Fruit fly (Drosophila melanogaster) whole organism, embryonic: ENCODE measurements around the gene CG11000.

Experiments
- Atf6 ChIP-seq: fragments of 200-800 bp; sonication (Bioruptor generic); IDR thresholded peaks from 2 replicates; pipeline ENCODE4 v1.3.6; 2022; ENCODE audit warnings: missing biosample characterization, missing genetic modification characterization
- B-H2 ChIP-seq: fragments of 200-800 bp; sonication (Bioruptor generic); optimal IDR thresholded peaks from 2 replicates; lab custom pipeline; 2018; ENCODE audit warnings: missing biosample characterization, mild to moderate bottlenecking, missing genetic modification characterization
- BEAF-32 ChIP-seq: fragments of 200-800 bp; sonication (Bioruptor generic); optimal IDR thresholded peaks from 3 replicates; lab custom pipeline; 2017; ENCODE audit warnings: missing biosample characterization, missing genetic modification characterization, mild to moderate bottlenecking, moderate library complexity, missing genetic modification reagents
- CG10209 ChIP-seq: fragments of 200-800 bp; sonication (Bioruptor generic); optimal IDR thresholded peaks from 3 replicates; lab custom pipeline; 2017; ENCODE audit warnings: missing biosample characterization, mild to moderate bottlenecking, missing genetic modification characterization, missing genetic modification reagents
- CG10267 ChIP-seq: fragments of 200-800 bp; sonication (Bioruptor generic); optimal IDR thresholded peaks from 2 replicates; lab custom pipeline; 2018; ENCODE audit warnings: missing biosample characterization, mild to moderate bottlenecking, missing genetic modification characterization, moderate library complexity
- CG11398 ChIP-seq: fragments of 200-800 bp; sonication (Bioruptor generic); optimal IDR thresholded peaks from 2 replicates; lab custom pipeline; 2016; ENCODE audit warnings: missing biosample characterization, missing genetic modification characterization
- CG11504 ChIP-seq: fragments of 200-800 bp; sonication (Bioruptor generic); optimal IDR thresholded peaks from 3 replicates; lab custom pipeline; 2019; ENCODE audit warnings: missing biosample characterization, mild to moderate bottlenecking, missing genetic modification characterization, moderate library complexity
- CG1233 ChIP-seq: fragments of 200-800 bp; sonication (Bioruptor generic); optimal IDR thresholded peaks from 4 replicates; lab custom pipeline; 2018; ENCODE audit warnings: missing biosample characterization, mild to moderate bottlenecking, missing genetic modification characterization
- CG12744 ChIP-seq: fragments of 200-800 bp; sonication (Bioruptor generic); optimal IDR thresholded peaks from 2 replicates; lab custom pipeline; 2016; ENCODE audit warnings: missing biosample characterization, missing genetic modification characterization
- CG13123 ChIP-seq: fragments of 200-800 bp; sonication (Bioruptor generic); optimal IDR thresholded peaks from 2 replicates; lab custom pipeline; 2016; ENCODE audit warnings: missing biosample characterization, missing genetic modification characterization
- CG15514 ChIP-seq: fragments of 200-800 bp; sonication (Bioruptor generic); optimal IDR thresholded peaks from 3 replicates; lab custom pipeline; 2017; ENCODE audit warnings: missing biosample characterization, missing genetic modification characterization, mild to moderate bottlenecking, moderate library complexity, missing genetic modification reagents
- CG1647 ChIP-seq: fragments of 200-800 bp; sonication (Bioruptor generic); optimal IDR thresholded peaks from 3 replicates; lab custom pipeline; 2016; ENCODE audit warnings: missing biosample characterization, missing genetic modification characterization
- CG17568 ChIP-seq: fragments of 200-800 bp; sonication (Bioruptor generic); optimal IDR thresholded peaks from 2 replicates; lab custom pipeline; 2018; ENCODE audit warnings: missing biosample characterization, mild to moderate bottlenecking, missing genetic modification characterization, moderate library complexity
- CG17829 ChIP-seq: fragments of 200-800 bp; optimal IDR thresholded peaks from 2 replicates; lab custom pipeline; 2019; ENCODE audit warnings: missing biosample characterization, mild to moderate bottlenecking, missing genetic modification characterization, moderate library complexity
- CG18599 ChIP-seq: fragments of 200-800 bp; sonication (Bioruptor generic); optimal IDR thresholded peaks from 3 replicates; lab custom pipeline; 2017; ENCODE audit warnings: missing biosample characterization, missing genetic modification characterization, mild to moderate bottlenecking, moderate library complexity, missing genetic modification reagents
- CG32532 ChIP-seq: fragments of 200-800 bp; sonication (Bioruptor generic); IDR thresholded peaks from 2 replicates; pipeline ENCODE4 v1.3.6; 2022; ENCODE audit warnings: missing biosample characterization, missing genetic modification characterization
- CG4360 ChIP-seq: fragments of 200-800 bp; sonication (Bioruptor generic); IDR thresholded peaks from 2 replicates; pipeline ENCODE4 v1.3.6; 2022; ENCODE audit warnings: missing biosample characterization, missing genetic modification characterization
- CG7372 ChIP-seq: fragments of 200-800 bp; sonication (Bioruptor generic); IDR thresholded peaks from 2 replicates; pipeline ENCODE4 v1.3.6; 2022; ENCODE audit warnings: missing biosample characterization, missing genetic modification characterization
- CG7786 ChIP-seq: fragments of 200-800 bp; sonication (Bioruptor generic); optimal IDR thresholded peaks from 2 replicates; lab custom pipeline; 2016; ENCODE audit warnings: missing biosample characterization, missing genetic modification characterization
- CG7963 ChIP-seq: fragments of 200-800 bp; sonication (Bioruptor generic); IDR thresholded peaks from 3 replicates; pipeline ENCODE4 v1.3.6; 2022; ENCODE audit warnings: missing biosample characterization, missing genetic modification characterization; ENCODE audit not compliant: partially characterized antibody
- CG8765 ChIP-seq: fragments of 200-800 bp; sonication (Bioruptor generic); IDR thresholded peaks from 2 replicates; pipeline ENCODE4 v1.3.6; 2022; ENCODE audit warnings: missing biosample characterization, missing genetic modification characterization
- CG9817 ChIP-seq: fragments of 200-800 bp; sonication (Bioruptor generic); optimal IDR thresholded peaks from 2 replicates; lab custom pipeline; 2018; ENCODE audit warnings: missing biosample characterization, mild to moderate bottlenecking, missing genetic modification characterization, moderate library complexity
- CG9932 ChIP-seq: fragments of 200-800 bp; sonication (Bioruptor generic); IDR thresholded peaks from 2 replicates; pipeline ENCODE4 v1.3.6; 2022; ENCODE audit warnings: missing biosample characterization, missing genetic modification characterization
- CHES-1-like ChIP-seq: fragments of 200-800 bp; sonication (Bioruptor generic); optimal IDR thresholded peaks from 2 replicates; lab custom pipeline; 2016; ENCODE audit warnings: missing biosample characterization, missing genetic modification characterization
- Camta ChIP-seq: fragments of 200-800 bp; sonication (Bioruptor generic); optimal IDR thresholded peaks from 2 replicates; lab custom pipeline; 2016; ENCODE audit warnings: missing biosample characterization, missing genetic modification characterization
- Deaf1 ChIP-seq: fragments of 200-800 bp; optimal IDR thresholded peaks from 3 replicates; lab custom pipeline; 2019; ENCODE audit warnings: missing biosample characterization, mild to moderate bottlenecking, missing genetic modification characterization, moderate library complexity
- Dip3 ChIP-seq: fragments of 200-800 bp; sonication (Bioruptor generic); optimal IDR thresholded peaks from 3 replicates; lab custom pipeline; 2016; ENCODE audit warnings: missing biosample characterization, missing genetic modification characterization
- Dp ChIP-seq: fragments of 200-800 bp; sonication (Bioruptor generic); optimal IDR thresholded peaks from 2 replicates; lab custom pipeline; 2018; ENCODE audit warnings: missing biosample characterization, mild to moderate bottlenecking, missing genetic modification characterization, moderate library complexity
- E2f2 ChIP-seq: fragments of 200-800 bp; sonication (Bioruptor generic); IDR thresholded peaks from 2 replicates; pipeline ENCODE4 v1.3.6; 2022; ENCODE audit warnings: missing biosample characterization, missing genetic modification characterization
- Fer2 ChIP-seq: fragments of 200-800 bp; sonication (Bioruptor generic); optimal IDR thresholded peaks from 2 replicates; lab custom pipeline; 2018; ENCODE audit warnings: missing biosample characterization, mild to moderate bottlenecking, missing genetic modification characterization, moderate library complexity
- H2.0 ChIP-seq: fragments of 200-800 bp; sonication (Bioruptor generic); IDR thresholded peaks from 2 replicates; pipeline ENCODE4 v1.3.6; 2022; ENCODE audit warnings: missing biosample characterization, missing genetic modification characterization
- Hr3 ChIP-seq: fragments of 200-800 bp; sonication (Bioruptor generic); optimal IDR thresholded peaks from 3 replicates; lab custom pipeline; 2016; ENCODE audit warnings: missing biosample characterization, missing genetic modification characterization
- Myb ChIP-seq: fragments of 200-800 bp; sonication (Bioruptor generic); optimal IDR thresholded peaks from 2 replicates; lab custom pipeline; 2016; ENCODE audit warnings: missing biosample characterization, missing genetic modification characterization
- Nf-YC ChIP-seq: fragments of 200-800 bp; optimal IDR thresholded peaks from 3 replicates; lab custom pipeline; 2019; ENCODE audit warnings: missing biosample characterization, mild to moderate bottlenecking, missing genetic modification characterization, moderate library complexity
- chif ChIP-seq, 2 experiments: fragments of 200-800 bp; sonication (Bioruptor generic); optimal IDR thresholded peaks; 3 replicates each; lab custom pipeline; 2016; ENCODE audit warnings: missing biosample characterization in 2 of 2, missing genetic modification characterization in 2 of 2
- dpn ChIP-seq, 2 experiments: fragments of 200-800 bp; sonication (Bioruptor generic); optimal IDR thresholded peaks; 3 replicates each; lab custom pipeline; 2016; ENCODE audit warnings: missing biosample characterization in 2 of 2, missing genetic modification characterization in 2 of 2
- dysf ChIP-seq: fragments of 200-800 bp; sonication (Bioruptor generic); IDR thresholded peaks from 3 replicates; pipeline ENCODE4 v1.3.6; 2022; ENCODE audit warnings: missing biosample characterization, missing genetic modification characterization
- ems ChIP-seq: fragments of 200-800 bp; sonication (Bioruptor generic); optimal IDR thresholded peaks from 3 replicates; lab custom pipeline; 2016; ENCODE audit warnings: missing biosample characterization, missing genetic modification characterization
- ewg ChIP-seq: fragments of 200-800 bp; sonication (Bioruptor generic); optimal IDR thresholded peaks from 3 replicates; lab custom pipeline; 2017; ENCODE audit warnings: mild to moderate bottlenecking, missing biosample characterization, missing genetic modification reagents, missing genetic modification characterization
- gfzf ChIP-seq: fragments of 200-800 bp; sonication (Bioruptor generic); optimal IDR thresholded peaks from 2 replicates; lab custom pipeline; 2016; ENCODE audit warnings: missing biosample characterization, mild to moderate bottlenecking, missing genetic modification characterization, moderate library complexity
- insv ChIP-seq, 2 experiments: fragments of 200-800 bp; sonication (Bioruptor generic); optimal IDR thresholded peaks; 3 replicates each; lab custom pipeline; 2016 to 2018; ENCODE audit warnings: missing biosample characterization in 2 of 2, missing genetic modification characterization in 2 of 2
- lab ChIP-seq: fragments of 200-800 bp; sonication (Bioruptor generic); optimal IDR thresholded peaks from 3 replicates; lab custom pipeline; 2017; ENCODE audit warnings: missing biosample characterization, missing genetic modification characterization, mild to moderate bottlenecking, moderate library complexity, missing genetic modification reagents
- luna ChIP-seq: fragments of 200-800 bp; sonication (Bioruptor generic); optimal IDR thresholded peaks from 2 replicates; lab custom pipeline; 2016; ENCODE audit warnings: missing biosample characterization, missing genetic modification characterization
- pb ChIP-seq: fragments of 200-800 bp; sonication (Bioruptor generic); optimal IDR thresholded peaks from 3 replicates; lab custom pipeline; 2016; ENCODE audit warnings: missing biosample characterization, missing genetic modification characterization
- pros ChIP-seq: fragments of 200-800 bp; sonication (Bioruptor generic); optimal IDR thresholded peaks from 3 replicates; lab custom pipeline; 2019; ENCODE audit warnings: missing biosample characterization, mild to moderate bottlenecking, missing genetic modification characterization, moderate library complexity
- shn ChIP-seq: fragments of 200-800 bp; sonication (Bioruptor generic); optimal IDR thresholded peaks from 3 replicates; lab custom pipeline; 2016; ENCODE audit warnings: missing biosample characterization, missing genetic modification characterization
- slp2 ChIP-seq: fragments of 200-800 bp; sonication (Bioruptor generic); optimal IDR thresholded peaks from 2 replicates; lab custom pipeline; 2016; ENCODE audit warnings: missing biosample characterization, missing genetic modification characterization
- ttk ChIP-seq: fragments of 200-800 bp; sonication (Bioruptor generic); IDR thresholded peaks from 2 replicates; pipeline ENCODE4 v2.1.2; 2022; ENCODE audit warnings: missing biosample characterization, missing genetic modification characterization
- zen ChIP-seq: fragments of 200-800 bp; sonication (Bioruptor generic); optimal IDR thresholded peaks from 3 replicates; lab custom pipeline; 2018; ENCODE audit warnings: missing biosample characterization, mild to moderate bottlenecking, missing genetic modification characterization, moderate library complexity

The CG11000 gene

DNA sequence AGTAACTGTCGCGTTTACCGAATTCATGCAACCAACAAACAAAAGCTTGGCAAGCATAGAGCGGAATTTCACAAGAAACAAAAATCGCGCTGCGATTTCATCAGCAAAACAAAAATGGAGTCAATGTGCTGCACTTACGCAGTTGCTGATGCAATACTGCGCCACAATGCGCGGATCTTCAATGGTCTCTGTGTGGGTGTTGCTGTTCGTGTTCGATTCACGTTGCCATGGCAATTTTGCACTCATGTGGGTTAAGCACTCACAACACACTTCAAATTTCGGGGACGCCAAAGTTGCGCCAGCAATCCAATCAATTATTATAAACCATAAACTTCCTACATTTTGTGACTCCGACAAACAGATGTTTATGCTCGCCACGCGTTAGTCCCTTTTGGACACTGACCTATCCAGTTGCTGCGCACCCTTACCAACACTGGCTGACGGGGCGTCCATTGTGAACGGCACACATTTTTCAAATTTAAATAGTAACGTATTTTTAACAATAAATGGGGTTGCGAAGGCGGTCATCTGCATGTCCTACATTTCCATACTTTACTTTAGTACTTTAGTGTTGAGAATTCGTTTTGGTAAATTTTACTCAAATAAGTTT is 60.0 kb downstream of the CG11000 start, which contains the start of gene CG2017 (continued):
- TF ChIP-seq CG13123 (no peak), CG7372 (no peak), CG10267 (tag; lab: Kevin White, UChicago) (peak; percentile 98), CG9932 (GFP tag; lab: Robert Waterston, UW) (peak; percentile 78), Dp (GFP tag; lab: Kevin White, UChicago) (peak; percentile 82), CG1647 (GFP tag; lab: Kevin White, UChicago) (peak; percentile 31), CG8765 (no peak), Myb (GFP tag; lab: Kevin White, UChicago) (peak; percentile 100), luna (GFP tag; lab: Kevin White, UChicago) (peak; percentile 43), gfzf (GFP tag; lab: Kevin White, UChicago) (peak; percentile 92), Atf6 (GFP tag; lab: Robert Waterston, UW) (peak; percentile 36; the same call in 1 of the 2 replicates), CG9817 (peak; percentile 50), CHES-1-like (GFP tag; lab: Kevin White, UChicago) (peak; percentile 44), CG15514 (GFP tag; lab: Kevin White, UChicago) (peak; percentile 89), CG4360 (GFP tag; lab: Robert Waterston, UW) (no peak), CG18599 (peak; percentile 52), Camta (GFP tag; lab: Kevin White, UChicago) (peak; percentile 19), pros (GFP tag; lab: Kevin White, UChicago) (no peak), zen (tag; lab: Kevin White, UChicago) (peak; percentile 20), slp2 (GFP tag; lab: Kevin White, UChicago) (peak; percentile 11), pb (GFP tag; lab: Kevin White, UChicago) (peak; percentile 8), Fer2 (no peak), CG1233 (GFP tag; lab: Kevin White, UChicago) (peak; percentile 29), CG32532 (GFP tag; lab: Robert Waterston, UW) (peak; percentile 52; the same call in 1 of the 2 replicates), H2.0 (GFP tag; lab: Robert Waterston, UW) (no peak; the same call in 1 of the 2 replicates), Nf-YC (tag; lab: Kevin White, UChicago) (peak; percentile 20), CG12744 (GFP tag; lab: Kevin White, UChicago) (peak; percentile 20), Deaf1 (no peak), insv (GFP tag; optimal IDR thresholded peaks at IDR 0.05; lab: Kevin White, UChicago) (peak in 1 of 2 experiments; percentile 27), E2f2 (GFP tag; lab: Robert Waterston, UW) (peak; percentile 85), CG10209 (GFP tag; lab: Kevin White, UChicago) (peak; percentile 43), dpn (GFP tag; optimal IDR thresholded peaks at IDR 0.05; lab: Kevin White, UChicago) (peak; percentile 56), ems (peak; percentile 31), B-H2 (peak; percentile 70), CG7786 (peak; percentile 45), CG11504 (tag; lab: Kevin White, UChicago) (peak; percentile 52), BEAF-32 (GFP tag; lab: Kevin White, UChicago) (peak; percentile 50), dysf (GFP tag; lab: Robert Waterston, UW) (peak; percentile 29; the same call in 1 of the 3 replicates), ewg (GFP tag; lab: Kevin White, UChicago) (peak; percentile 44), lab (GFP tag; lab: Kevin White, UChicago) (peak; percentile 57), chif (GFP tag; optimal IDR thresholded peaks at IDR 0.05; lab: Kevin White, UChicago) (peak; percentile 45 to 51), CG17568 (no peak), ttk (GFP tag; lab: Robert Waterston, UW) (peak; percentile 31; the same call in 1 of the 2 replicates), Dip3 (peak; percentile 52), shn (GFP tag; lab: Kevin White, UChicago) (peak; percentile 68), Hr3 (GFP tag; lab: Kevin White, UChicago) (peak; percentile 44), CG11398 (GFP tag; lab: Kevin White, UChicago) (peak; percentile 19), CG17829 (tag; lab: Kevin White, UChicago) (peak; percentile 49), CG7963 (GFP tag; lab: Robert Waterston, UW) (no peak)
